Fruit fly (Drosophila melanogaster) whole organism, embryonic: ENCODE data around the gene CG13097.

Source experiments
- Asciz ChIP-seq: fragments of 200-800 bp; sonication (Bioruptor generic); optimal IDR thresholded peaks from 2 replicates; lab custom pipeline; 2017; ENCODE audit warnings: missing biosample characterization, mild to moderate bottlenecking, missing genetic modification characterization, missing genetic modification reagents
- B-H2 ChIP-seq: fragments of 200-800 bp; sonication (Bioruptor generic); optimal IDR thresholded peaks from 2 replicates; lab custom pipeline; 2018; ENCODE audit warnings: missing biosample characterization, mild to moderate bottlenecking, missing genetic modification characterization
- CG10267 ChIP-seq: fragments of 200-800 bp; sonication (Bioruptor generic); optimal IDR thresholded peaks from 2 replicates; lab custom pipeline; 2018; ENCODE audit warnings: missing biosample characterization, mild to moderate bottlenecking, missing genetic modification characterization, moderate library complexity
- CG11456 ChIP-seq: fragments of 200-800 bp; sonication (Bioruptor generic); IDR thresholded peaks from 3 replicates; pipeline ENCODE4 v1.3.6; 2022; ENCODE audit warnings: missing biosample characterization, missing genetic modification characterization
- CG14710 ChIP-seq: fragments of 200-800 bp; sonication (Bioruptor generic); optimal IDR thresholded peaks from 3 replicates; lab custom pipeline; 2019; ENCODE audit warnings: missing biosample characterization, mild to moderate bottlenecking, missing genetic modification characterization, moderate library complexity
- CG15011 ChIP-seq: fragments of 200-800 bp; sonication (Bioruptor generic); optimal IDR thresholded peaks from 3 replicates; lab custom pipeline; 2018; ENCODE audit warnings: missing biosample characterization, mild to moderate bottlenecking, missing genetic modification characterization
- CG15479 ChIP-seq: fragments of 200-800 bp; sonication (Bioruptor generic); optimal IDR thresholded peaks from 3 replicates; lab custom pipeline; 2019; ENCODE audit warnings: missing biosample characterization, mild to moderate bottlenecking, missing genetic modification characterization, moderate library complexity
- CG15514 ChIP-seq: fragments of 200-800 bp; sonication (Bioruptor generic); optimal IDR thresholded peaks from 3 replicates; lab custom pipeline; 2017; ENCODE audit warnings: missing biosample characterization, missing genetic modification characterization, mild to moderate bottlenecking, moderate library complexity, missing genetic modification reagents
- CG16779 ChIP-seq: fragments of 200-800 bp; sonication (Bioruptor generic); IDR thresholded peaks from 2 replicates; pipeline ENCODE4 v1.3.6; 2022; ENCODE audit warnings: missing biosample characterization, missing genetic modification characterization
- CG17829 ChIP-seq: fragments of 200-800 bp; optimal IDR thresholded peaks from 2 replicates; lab custom pipeline; 2019; ENCODE audit warnings: missing biosample characterization, mild to moderate bottlenecking, missing genetic modification characterization, moderate library complexity
- CG2120 ChIP-seq: fragments of 200-800 bp; sonication (Bioruptor generic); optimal IDR thresholded peaks from 3 replicates; lab custom pipeline; 2016; ENCODE audit warnings: missing biosample characterization, missing genetic modification characterization
- CG30431 ChIP-seq: fragments of 200-800 bp; sonication (Bioruptor generic); optimal IDR thresholded peaks from 2 replicates; lab custom pipeline; 2017; ENCODE audit warnings: missing biosample characterization, missing genetic modification characterization
- CG33213 ChIP-seq: fragments of 200-800 bp; sonication (Bioruptor generic); optimal IDR thresholded peaks from 3 replicates; lab custom pipeline; 2016; ENCODE audit warnings: missing biosample characterization, missing genetic modification characterization
- CG3407 ChIP-seq: fragments of 200-800 bp; sonication (Bioruptor generic); optimal IDR thresholded peaks from 2 replicates; lab custom pipeline; 2018; ENCODE audit warnings: missing biosample characterization, mild to moderate bottlenecking, missing genetic modification characterization
- CG3995 ChIP-seq: fragments of 200-800 bp; sonication (Bioruptor generic); optimal IDR thresholded peaks from 3 replicates; lab custom pipeline; 2016; ENCODE audit warnings: missing biosample characterization, missing genetic modification characterization
- CG4617 ChIP-seq: fragments of 200-800 bp; sonication (Bioruptor generic); optimal IDR thresholded peaks from 3 replicates; lab custom pipeline; 2016; ENCODE audit warnings: missing biosample characterization, missing genetic modification characterization, borderline replicate concordance
- CG5953 ChIP-seq: fragments of 200-800 bp; sonication (Bioruptor generic); IDR thresholded peaks from 2 replicates; pipeline ENCODE4 v1.3.6; 2022; ENCODE audit warnings: missing biosample characterization, missing genetic modification characterization
- CG7786 ChIP-seq: fragments of 200-800 bp; sonication (Bioruptor generic); optimal IDR thresholded peaks from 2 replicates; lab custom pipeline; 2016; ENCODE audit warnings: missing biosample characterization, missing genetic modification characterization
- CG8359 ChIP-seq: fragments of 200-800 bp; sonication (Bioruptor generic); optimal IDR thresholded peaks from 2 replicates; lab custom pipeline; 2017; ENCODE audit warnings: missing biosample characterization, mild to moderate bottlenecking, missing genetic modification characterization, borderline replicate concordance
- CG9437 ChIP-seq: fragments of 200-800 bp; sonication (Bioruptor generic); optimal IDR thresholded peaks from 2 replicates; lab custom pipeline; 2018; ENCODE audit warnings: missing biosample characterization, mild to moderate bottlenecking, missing genetic modification characterization
- D19B ChIP-seq: fragments of 200-800 bp; sonication (Bioruptor generic); optimal IDR thresholded peaks from 2 replicates; lab custom pipeline; 2017; ENCODE audit warnings: missing biosample characterization, mild to moderate bottlenecking, missing genetic modification characterization
- Dll ChIP-seq: fragments of 200-800 bp; sonication (Bioruptor generic); IDR thresholded peaks from 4 replicates; pipeline ENCODE4 v1.3.6; 2022; ENCODE audit warnings: missing biosample characterization, missing genetic modification characterization; ENCODE audit not compliant: partially characterized antibody
- Dref ChIP-seq: fragments of 200-800 bp; sonication (Bioruptor generic); IDR thresholded peaks from 2 replicates; pipeline ENCODE4 v1.3.6; 2022; ENCODE audit warnings: missing biosample characterization, missing genetic modification characterization
- Elba2 ChIP-seq: fragments of 200-800 bp; sonication (Bioruptor generic); optimal IDR thresholded peaks from 3 replicates; lab custom pipeline; 2016; ENCODE audit warnings: missing biosample characterization, missing genetic modification characterization
- Ets97D ChIP-seq: fragments of 200-800 bp; sonication (Bioruptor generic); optimal IDR thresholded peaks from 3 replicates; lab custom pipeline; 2016; ENCODE audit warnings: missing biosample characterization, missing genetic modification characterization
- Hmr ChIP-seq: fragments of 200-800 bp; sonication (Bioruptor generic); optimal IDR thresholded peaks from 3 replicates; lab custom pipeline; 2017; ENCODE audit warnings: mild to moderate bottlenecking, missing biosample characterization, missing genetic modification reagents, missing genetic modification characterization
- Hr3 ChIP-seq: fragments of 200-800 bp; sonication (Bioruptor generic); optimal IDR thresholded peaks from 3 replicates; lab custom pipeline; 2016; ENCODE audit warnings: missing biosample characterization, missing genetic modification characterization
- Mes4 ChIP-seq: fragments of 200-800 bp; sonication (Bioruptor generic); optimal IDR thresholded peaks from 2 replicates; lab custom pipeline; 2016; ENCODE audit warnings: missing biosample characterization, missing genetic modification characterization
- Myb ChIP-seq: fragments of 200-800 bp; sonication (Bioruptor generic); optimal IDR thresholded peaks from 2 replicates; lab custom pipeline; 2016; ENCODE audit warnings: missing biosample characterization, missing genetic modification characterization
- Pdp1 ChIP-seq, 2 experiments: fragments of 200-800 bp; sonication (Bioruptor generic); optimal IDR thresholded peaks; 3 replicates each; lab custom pipeline; 2016; ENCODE audit warnings: missing biosample characterization in 2 of 2, missing genetic modification characterization in 2 of 2, mild to moderate bottlenecking in 1 of 2, moderate library complexity in 1 of 2
- Ssrp ChIP-seq: fragments of 200-800 bp; sonication (Bioruptor generic); optimal IDR thresholded peaks from 2 replicates; lab custom pipeline; 2018; ENCODE audit warnings: missing biosample characterization, mild to moderate bottlenecking, missing genetic modification characterization, moderate library complexity
- Xbp1 ChIP-seq: fragments of 200-800 bp; sonication (Bioruptor generic); optimal IDR thresholded peaks from 3 replicates; lab custom pipeline; 2016; ENCODE audit warnings: missing biosample characterization, mild to moderate bottlenecking, missing genetic modification characterization
- amos ChIP-seq: fragments of 200-800 bp; sonication (Bioruptor generic); IDR thresholded peaks from 2 replicates; pipeline ENCODE4 v1.3.6; 2022; ENCODE audit warnings: missing biosample characterization, missing genetic modification characterization; ENCODE audit not compliant: partially characterized antibody
- az2 ChIP-seq: fragments of 200-800 bp; sonication (Bioruptor generic); optimal IDR thresholded peaks from 3 replicates; lab custom pipeline; 2016; ENCODE audit warnings: missing biosample characterization, missing genetic modification characterization
- bab2 ChIP-seq: fragments of 200-800 bp; sonication (Bioruptor generic); optimal IDR thresholded peaks from 2 replicates; lab custom pipeline; 2016; ENCODE audit warnings: missing biosample characterization, missing genetic modification characterization
- bcd ChIP-seq: fragments of 200-800 bp; sonication (Bioruptor generic); optimal IDR thresholded peaks from 2 replicates; lab custom pipeline; 2017; ENCODE audit warnings: missing biosample characterization, mild to moderate bottlenecking, missing genetic modification characterization
- ci ChIP-seq: fragments of 200-800 bp; sonication (Bioruptor generic); IDR thresholded peaks from 3 replicates; pipeline ENCODE4 v1.3.6; 2022; ENCODE audit warnings: missing biosample characterization, missing genetic modification characterization
- corto ChIP-seq: fragments of 200-800 bp; sonication (Bioruptor generic); optimal IDR thresholded peaks from 2 replicates; lab custom pipeline; 2016; ENCODE audit warnings: missing biosample characterization, mild to moderate bottlenecking, missing genetic modification characterization, moderate library complexity
- dmrt11E ChIP-seq: fragments of 200-800 bp; sonication (Bioruptor generic); optimal IDR thresholded peaks from 3 replicates; lab custom pipeline; 2018; ENCODE audit warnings: missing biosample characterization, mild to moderate bottlenecking, missing genetic modification characterization, moderate library complexity
- esg ChIP-seq: fragments of 200-800 bp; sonication (Bioruptor generic); conservative IDR thresholded peaks from 2 replicates; pipeline ENCODE4 v1.3.6; 2022; ENCODE audit warnings: missing biosample characterization, missing genetic modification characterization
- eyg ChIP-seq: fragments of 200-800 bp; sonication (Bioruptor generic); optimal IDR thresholded peaks from 3 replicates; lab custom pipeline; 2016; ENCODE audit warnings: missing biosample characterization, missing genetic modification characterization
- fd102C ChIP-seq: fragments of 200-800 bp; sonication (Bioruptor generic); optimal IDR thresholded peaks from 2 replicates; lab custom pipeline; 2018; ENCODE audit warnings: missing biosample characterization, mild to moderate bottlenecking, missing genetic modification characterization, moderate library complexity
- fru ChIP-seq: fragments of >200 bp; optimal IDR thresholded peaks from 2 replicates; lab custom pipeline; 2017
- fu2 ChIP-seq: fragments of 200-800 bp; sonication (Bioruptor generic); optimal IDR thresholded peaks from 2 replicates; lab custom pipeline; 2016; ENCODE audit warnings: missing biosample characterization, missing genetic modification characterization
- gfzf ChIP-seq: fragments of 200-800 bp; sonication (Bioruptor generic); optimal IDR thresholded peaks from 2 replicates; lab custom pipeline; 2016; ENCODE audit warnings: missing biosample characterization, mild to moderate bottlenecking, missing genetic modification characterization, moderate library complexity
- luna ChIP-seq: fragments of 200-800 bp; sonication (Bioruptor generic); optimal IDR thresholded peaks from 2 replicates; lab custom pipeline; 2016; ENCODE audit warnings: missing biosample characterization, missing genetic modification characterization
- org-1 ChIP-seq: fragments of 200-800 bp; sonication (Bioruptor generic); optimal IDR thresholded peaks from 2 replicates; lab custom pipeline; 2017; ENCODE audit warnings: missing biosample characterization, missing genetic modification characterization
- pum ChIP-seq: fragments of 200-800 bp; sonication (Bioruptor generic); optimal IDR thresholded peaks from 2 replicates; lab custom pipeline; 2016; ENCODE audit warnings: missing biosample characterization, missing genetic modification characterization
- sisA ChIP-seq: fragments of 200-800 bp; sonication (Bioruptor generic); IDR thresholded peaks from 2 replicates; pipeline ENCODE4 v1.3.6; 2022; ENCODE audit warnings: missing biosample characterization, missing genetic modification characterization
- vfl ChIP-seq: fragments of 200-800 bp; sonication (Bioruptor generic); optimal IDR thresholded peaks from 2 replicates; lab custom pipeline; 2016; ENCODE audit warnings: missing biosample characterization, missing genetic modification characterization
- wek ChIP-seq: fragments of 200-800 bp; sonication (Bioruptor generic); optimal IDR thresholded peaks from 3 replicates; lab custom pipeline; 2018; ENCODE audit warnings: missing biosample characterization, mild to moderate bottlenecking, missing genetic modification characterization, moderate library complexity

Gene CG13097

DNA sequence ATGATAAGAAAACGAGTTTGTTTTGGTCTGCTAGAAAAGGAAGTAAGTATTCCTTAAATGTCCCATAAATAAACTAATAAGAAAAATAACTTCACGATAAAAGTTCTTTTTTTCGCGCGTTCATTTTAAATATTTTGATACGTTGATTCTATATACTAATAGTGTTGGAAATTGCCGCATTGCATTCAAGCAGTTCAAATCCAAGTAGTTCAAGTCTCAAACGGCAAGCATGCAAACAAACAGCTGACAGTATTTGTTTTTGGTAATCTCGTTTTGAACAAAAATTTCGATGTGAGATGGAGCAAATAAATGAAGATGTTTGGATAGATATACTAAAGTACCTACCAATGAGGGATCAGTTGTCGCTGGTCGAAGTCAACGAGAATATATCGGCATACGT is 25.9 kb downstream of the CG13097 start, which contains the start of gene CG13088 (continued):
- TF ChIP-seq CG11456 (GFP tag; lab: Robert Waterston, UW), result peak; percentile 47; the same call in 1 of the 3 replicates
- TF ChIP-seq amos (GFP tag; lab: Robert Waterston, UW), result peak; percentile 17; the same call in 1 of the 2 replicates
- TF ChIP-seq Hr3 (GFP tag; lab: Kevin White, UChicago), result peak; percentile 14
- peak; percentile 36 for TF ChIP-seq CG17829 (tag; lab: Kevin White, UChicago)
- TF ChIP-seq B-H2 (GFP tag; lab: Kevin White, UChicago), result peak; percentile 55
- TF ChIP-seq vfl (GFP tag; lab: Kevin White, UChicago), result peak; percentile 31
- TF ChIP-seq CG16779 (GFP tag; lab: Robert Waterston, UW), result no peak
- TF ChIP-seq Elba2, result peak; percentile 32
- TF ChIP-seq Ssrp (tag; lab: Kevin White, UChicago), result no peak
- peak; percentile 46 for TF ChIP-seq Xbp1 (GFP tag; lab: Kevin White, UChicago)
- TF ChIP-seq Mes4 (GFP tag; lab: Kevin White, UChicago), result no peak
- TF ChIP-seq Ets97D, result peak; percentile 85
- TF ChIP-seq org-1 (GFP tag; lab: Kevin White, UChicago), result no peak
- TF ChIP-seq CG33213 (GFP tag; lab: Kevin White, UChicago), result peak; percentile 41
- TF ChIP-seq fu2 (GFP tag; lab: Kevin White, UChicago), result peak; percentile 38
- peak; percentile 12 for TF ChIP-seq CG3407 (GFP tag; lab: Kevin White, UChicago)
- TF ChIP-seq CG10267 (tag; lab: Kevin White, UChicago), result peak; percentile 98
- TF ChIP-seq Dll (GFP tag; lab: Robert Waterston, UW), result no peak
- TF ChIP-seq CG4617 (GFP tag; lab: Kevin White, UChicago), result peak; percentile 38
- TF ChIP-seq luna (GFP tag; lab: Kevin White, UChicago), result no peak
- TF ChIP-seq gfzf (GFP tag; lab: Kevin White, UChicago), result peak; percentile 22
- no peak for TF ChIP-seq esg
- TF ChIP-seq wek, result no peak
- no peak for TF ChIP-seq CG8359
- peak; percentile 61 for TF ChIP-seq CG15514 (GFP tag; lab: Kevin White, UChicago)
- TF ChIP-seq bab2 (GFP tag; lab: Kevin White, UChicago), result peak; percentile 50
- no peak for TF ChIP-seq fd102C (GFP tag; lab: Kevin White, UChicago)
- TF ChIP-seq CG15479 (GFP tag; lab: Kevin White, UChicago), result no peak
- TF ChIP-seq CG14710 (tag; lab: Kevin White, UChicago), result peak; percentile 51
- TF ChIP-seq pum, result peak; percentile 24
- TF ChIP-seq Myb (GFP tag; lab: Kevin White, UChicago), result peak; percentile 95
- TF ChIP-seq az2, result peak; percentile 16
- 0 out of 3 replicates have a peak, but pooled peaks have one; percentile 37 for TF ChIP-seq ci
- TF ChIP-seq Dref (GFP tag; lab: Robert Waterston, UW), result peak; percentile 54
- TF ChIP-seq sisA (GFP tag; lab: Robert Waterston, UW), result no peak
- TF ChIP-seq Hmr (GFP tag; lab: Kevin White, UChicago), result peak; percentile 45
- peak in 1 of 2 experiments; percentile 34 for TF ChIP-seq Pdp1 (GFP tag; optimal IDR thresholded peaks at IDR 0.05; lab: Kevin White, UChicago)
- TF ChIP-seq corto (GFP tag; lab: Kevin White, UChicago), result no peak
- peak; percentile 23 for TF ChIP-seq dmrt11E
- no peak for TF ChIP-seq CG30431 (GFP tag; lab: Kevin White, UChicago)
- TF ChIP-seq CG15011 (GFP tag; lab: Kevin White, UChicago), result no peak
- no peak for TF ChIP-seq D19B
- TF ChIP-seq bcd (GFP tag; lab: Kevin White, UChicago), result peak; percentile 18
- TF ChIP-seq CG7786 (GFP tag; lab: Kevin White, UChicago), result peak; percentile 44
- TF ChIP-seq CG2120 (GFP tag; lab: Kevin White, UChicago), result peak; percentile 69
- TF ChIP-seq CG9437, result no peak
- TF ChIP-seq CG5953, result no peak
- no peak for TF ChIP-seq fru (lab: Kevin White, UChicago)
- TF ChIP-seq CG3995 (GFP tag; lab: Kevin White, UChicago), result peak; percentile 87
- no peak for TF ChIP-seq eyg (GFP tag; lab: Kevin White, UChicago)
- peak; percentile 3 for TF ChIP-seq Asciz (GFP tag; lab: Kevin White, UChicago)
